Fruit fly (Drosophila melanogaster): ENCODE results near the gene CG1486.
A peak's percentile ranks its signal among the peaks of the same experiment; 100 is the strongest.

DNA sequence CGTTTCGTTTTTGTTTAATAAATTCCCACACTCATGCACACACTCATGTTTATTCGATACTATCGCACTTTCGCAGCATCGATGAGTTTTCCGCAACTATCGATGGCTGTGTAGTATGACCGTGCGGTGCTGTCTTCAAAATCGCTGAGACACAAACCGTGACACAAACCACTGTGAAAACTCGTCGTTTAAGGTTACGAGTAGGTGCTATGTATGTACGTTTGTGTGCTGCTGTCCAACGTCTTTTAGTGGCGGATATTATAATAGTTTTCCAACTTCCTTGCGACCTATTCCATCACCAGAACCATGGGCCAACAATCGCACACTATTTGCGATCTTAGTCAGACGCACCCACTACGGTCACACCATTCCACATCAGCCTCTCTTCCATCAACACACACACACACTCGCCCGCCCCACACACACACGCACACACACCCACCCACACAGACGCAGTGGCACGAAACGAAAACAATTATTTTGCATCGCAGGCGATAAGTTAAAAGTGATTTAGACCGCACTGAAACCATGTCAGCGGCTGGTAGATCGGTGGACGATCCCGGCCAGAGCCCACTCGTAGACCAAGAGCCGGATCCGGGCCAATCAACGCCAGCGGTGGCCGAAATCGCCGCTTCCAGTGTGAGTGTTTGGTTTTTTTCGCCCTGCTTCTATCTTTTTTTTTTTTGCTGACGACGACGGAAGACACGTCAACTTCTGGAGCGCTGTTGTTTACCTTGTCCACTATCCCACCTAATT lies at the start of gene CG1486, which contains the start of gene Dd:
- peak in 1 of 2 experiments; percentile 23 for TF ChIP-seq CTCF (optimal IDR thresholded peaks at IDR 0.05)
- no peak for TF ChIP-seq CG8478 (optimal IDR thresholded peaks at IDR 0.05)
